Worm (Caenorhabditis elegans) whole organism, late embryonic: ENCODE data around the gene C45G9.2.

Experiments
- C38D4.7 ChIP-seq: fragments of 200-800 bp; sonication (Bioruptor generic); optimal IDR thresholded peaks from 2 replicates; lab custom pipeline; 2018; ENCODE audit warnings: mild to moderate bottlenecking, missing genetic modification characterization, moderate library complexity, missing compliant biosample characterization
- Y22D7AL.16 ChIP-seq: sonication (generic microtip); optimal IDR thresholded peaks from 2 replicates; lab custom pipeline; 2016; ENCODE audit warnings: missing genetic modification characterization, missing compliant biosample characterization
- ahr-1 ChIP-seq: sonication (generic microtip); optimal IDR thresholded peaks from 2 replicates; lab custom pipeline; 2016; ENCODE audit warnings: missing genetic modification characterization, missing compliant biosample characterization
- ceh-14 ChIP-seq: sonication (generic microtip); optimal IDR thresholded peaks from 2 replicates; lab custom pipeline; 2016; ENCODE audit warnings: missing genotype, missing genetic modification characterization, missing compliant biosample characterization
- ceh-18 ChIP-seq: sonication (generic microtip); optimal IDR thresholded peaks from 2 replicates; lab custom pipeline; 2016; ENCODE audit warnings: missing genetic modification characterization, missing compliant biosample characterization
- ceh-2 ChIP-seq: sonication (generic microtip); optimal IDR thresholded peaks from 2 replicates; lab custom pipeline; 2016; ENCODE audit warnings: missing genotype, missing genetic modification characterization, missing compliant biosample characterization
- ceh-24 ChIP-seq: sonication (generic microtip); optimal IDR thresholded peaks from 2 replicates; lab custom pipeline; 2016; ENCODE audit warnings: mild to moderate bottlenecking, missing genetic modification characterization, missing compliant biosample characterization
- ceh-30 ChIP-seq: fragments of 150-350 bp; optimal IDR thresholded peaks from 2 replicates; lab custom pipeline; 2014; ENCODE audit warnings: missing biosample characterization, missing genetic modification characterization
- ceh-48 ChIP-seq: sonication (generic microtip); optimal IDR thresholded peaks from 2 replicates; lab custom pipeline; 2016; ENCODE audit warnings: missing genetic modification characterization, inconsistent platforms, missing compliant biosample characterization
- ceh-6 ChIP-seq: fragments of 200-800 bp; sonication (Bioruptor generic); optimal IDR thresholded peaks from 2 replicates; lab custom pipeline; 2018; ENCODE audit warnings: mild to moderate bottlenecking, missing genetic modification characterization, missing compliant biosample characterization
- ceh-9 ChIP-seq: sonication (generic microtip); optimal IDR thresholded peaks from 2 replicates; lab custom pipeline; 2016; ENCODE audit warnings: mild to moderate bottlenecking, missing genetic modification characterization, inconsistent platforms, missing compliant biosample characterization
- che-1 ChIP-seq: sonication (generic microtip); optimal IDR thresholded peaks from 2 replicates; lab custom pipeline; 2016; ENCODE audit warnings: mild to moderate bottlenecking, missing genetic modification characterization, missing compliant biosample characterization
- elt-2 ChIP-seq: sonication (generic microtip); optimal IDR thresholded peaks from 2 replicates; lab custom pipeline; 2016; ENCODE audit warnings: missing genetic modification reagents, missing genetic modification characterization, missing compliant biosample characterization
- ets-4 ChIP-seq: sonication (generic microtip); optimal IDR thresholded peaks from 2 replicates; lab custom pipeline; 2016; ENCODE audit warnings: missing genetic modification characterization, missing compliant biosample characterization
- eyg-1 ChIP-seq: sonication (generic microtip); optimal IDR thresholded peaks from 2 replicates; lab custom pipeline; 2016; ENCODE audit warnings: missing genotype, missing genetic modification characterization, missing compliant biosample characterization
- fax-1 ChIP-seq: sonication (generic microtip); optimal IDR thresholded peaks from 2 replicates; lab custom pipeline; 2016; ENCODE audit warnings: missing genotype, missing genetic modification characterization, missing compliant biosample characterization
- fkh-10 ChIP-seq: fragments of 150-350 bp; optimal IDR thresholded peaks from 2 replicates; lab custom pipeline; 2014; ENCODE audit warnings: missing biosample characterization, missing genetic modification reagents, missing genetic modification characterization
- fkh-6 ChIP-seq: sonication (generic microtip); optimal IDR thresholded peaks from 2 replicates; lab custom pipeline; 2016; ENCODE audit warnings: missing genetic modification characterization, missing compliant biosample characterization
- hlh-13 ChIP-seq: fragments of 200-800 bp; sonication (Bioruptor generic); optimal IDR thresholded peaks from 2 replicates; lab custom pipeline; 2018; ENCODE audit warnings: mild to moderate bottlenecking, missing genetic modification characterization, missing compliant biosample characterization
- hlh-6 ChIP-seq: sonication (generic microtip); optimal IDR thresholded peaks from 2 replicates; lab custom pipeline; 2016; ENCODE audit warnings: missing genotype, missing genetic modification characterization, missing compliant biosample characterization
- lim-6 ChIP-seq: sonication (generic microtip); optimal IDR thresholded peaks from 2 replicates; lab custom pipeline; 2016; ENCODE audit warnings: missing genetic modification characterization, missing compliant biosample characterization
- lin-11 ChIP-seq: fragments of 200-800 bp; sonication (Bioruptor generic); optimal IDR thresholded peaks from 2 replicates; lab custom pipeline; 2018; ENCODE audit warnings: mild to moderate bottlenecking, missing genetic modification characterization, missing compliant biosample characterization
- mec-3 ChIP-seq: sonication (generic microtip); optimal IDR thresholded peaks from 2 replicates; lab custom pipeline; 2016; ENCODE audit warnings: borderline replicate concordance, missing genetic modification characterization, missing compliant biosample characterization
- nfya-1 ChIP-seq: sonication (generic microtip); optimal IDR thresholded peaks from 2 replicates; lab custom pipeline; 2017; ENCODE audit warnings: missing genetic modification characterization, mild to moderate bottlenecking, missing compliant biosample characterization, antibody characterized with exemption, moderate library complexity
- nhr-11 ChIP-seq: fragments of 150-350 bp; optimal IDR thresholded peaks from 2 replicates; lab custom pipeline; 2014; ENCODE audit warnings: missing biosample characterization, missing genetic modification characterization
- nhr-232 ChIP-seq: sonication (generic microtip); optimal IDR thresholded peaks from 2 replicates; lab custom pipeline; 2016; ENCODE audit warnings: missing genetic modification characterization, missing compliant biosample characterization
- pat-9 ChIP-seq: fragments of 200-800 bp; sonication (Bioruptor generic); optimal IDR thresholded peaks from 2 replicates; lab custom pipeline; 2018; ENCODE audit warnings: mild to moderate bottlenecking, missing genetic modification characterization, moderate library complexity, missing compliant biosample characterization
- pax-1 ChIP-seq: fragments of 150-350 bp; optimal IDR thresholded peaks from 2 replicates; lab custom pipeline; 2014; ENCODE audit warnings: missing biosample characterization, missing genetic modification characterization
- pha-2 ChIP-seq: sonication (generic microtip); optimal IDR thresholded peaks from 2 replicates; lab custom pipeline; 2017; ENCODE audit warnings: mild to moderate bottlenecking, missing genetic modification characterization, missing compliant biosample characterization
- pqm-1 ChIP-seq: sonication (generic microtip); optimal IDR thresholded peaks from 2 replicates; lab custom pipeline; 2016; ENCODE audit warnings: missing genetic modification characterization, missing compliant biosample characterization
- ref-2 ChIP-seq: sonication (generic microtip); optimal IDR thresholded peaks from 2 replicates; lab custom pipeline; 2016; ENCODE audit warnings: missing genetic modification characterization, missing compliant biosample characterization
- sox-2 ChIP-seq: fragments of 200-800 bp; sonication (Bioruptor generic); IDR thresholded peaks from 2 replicates; pipeline ENCODE4 v1.3.6; 2022; ENCODE audit warnings: missing genetic modification reagents, missing genetic modification characterization, missing compliant biosample characterization
- syd-9 ChIP-seq: sonication (generic microtip); optimal IDR thresholded peaks from 2 replicates; lab custom pipeline; 2016; ENCODE audit warnings: mild to moderate bottlenecking, missing genetic modification characterization, moderate library complexity, missing compliant biosample characterization
- tbx-2 ChIP-seq: sonication (generic microtip); optimal IDR thresholded peaks from 2 replicates; lab custom pipeline; 2016; ENCODE audit warnings: missing genetic modification characterization, missing compliant biosample characterization
- unc-42 ChIP-seq: sonication (generic microtip); optimal IDR thresholded peaks from 2 replicates; lab custom pipeline; 2016; ENCODE audit warnings: missing genotype, missing genetic modification characterization, missing compliant biosample characterization
- unc-55 ChIP-seq: sonication (generic microtip); optimal IDR thresholded peaks from 2 replicates; lab custom pipeline; 2017; ENCODE audit warnings: missing biosample characterization, missing genetic modification reagents, missing genetic modification characterization
- unc-86 ChIP-seq: sonication (generic microtip); optimal IDR thresholded peaks from 2 replicates; lab custom pipeline; 2016; ENCODE audit warnings: missing genetic modification characterization, missing compliant biosample characterization

Gene C45G9.2

DNA sequence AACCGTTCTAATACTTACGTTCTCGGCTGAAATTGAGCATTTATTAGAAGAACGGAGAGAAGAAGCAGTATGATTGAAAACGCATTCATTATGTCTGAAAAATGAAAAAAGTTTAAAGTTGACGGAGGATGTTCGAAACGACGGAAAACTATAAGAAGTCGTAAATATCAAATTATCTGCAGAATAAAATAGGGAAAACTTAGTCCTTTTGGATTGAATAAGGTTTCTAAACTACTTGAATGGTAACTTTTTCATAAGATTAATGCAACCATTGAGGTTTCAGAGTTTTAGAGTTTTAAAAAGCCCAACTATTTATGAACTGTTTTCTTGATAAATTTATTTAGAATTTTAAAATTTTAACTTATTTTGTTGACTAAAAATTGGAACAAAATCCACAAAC lies 2.6 kb downstream of the C45G9.2 start, which contains the start of gene C45G9.12:
C45G9.12 (minus strand) TSS at position 101 of the 400 bp plus-strand sequence.
- no peak for TF ChIP-seq hlh-6

- TF ChIP-seq ceh-30 (tag; lab: Kevin White, UChicago) = no peak
- no peak for TF ChIP-seq unc-86 (tag; lab: Kevin White, UChicago)
Observed at ce11 chrIII:5074398-5074797, 5.5 kb downstream of the C45G9.2 start, which contains the start of gene ttbk-6. TSS of gene ttbk-6 (plus strand) at chrIII:5074698.

ce11 chrIII:5076569-5076968 lies 7.7 kb downstream of the C45G9.2 start:
- TF ChIP-seq ahr-1 (tag; lab: Kevin White, UChicago) = no peak
- TF ChIP-seq sox-2 (GFP tag; lab: Robert Waterston, UW) = no peak
- TF ChIP-seq nfya-1 (tag; lab: Kevin White, UChicago) = no peak
- no peak for TF ChIP-seq tbx-2 (tag; lab: Kevin White, UChicago)
- no peak for TF ChIP-seq ceh-30 (tag; lab: Kevin White, UChicago)
- no peak for TF ChIP-seq eyg-1
- TF ChIP-seq ceh-48 (tag; lab: Kevin White, UChicago) = no peak
- no peak for TF ChIP-seq fax-1
- TF ChIP-seq ceh-9 (tag; lab: Kevin White, UChicago) = no peak

DNA sequence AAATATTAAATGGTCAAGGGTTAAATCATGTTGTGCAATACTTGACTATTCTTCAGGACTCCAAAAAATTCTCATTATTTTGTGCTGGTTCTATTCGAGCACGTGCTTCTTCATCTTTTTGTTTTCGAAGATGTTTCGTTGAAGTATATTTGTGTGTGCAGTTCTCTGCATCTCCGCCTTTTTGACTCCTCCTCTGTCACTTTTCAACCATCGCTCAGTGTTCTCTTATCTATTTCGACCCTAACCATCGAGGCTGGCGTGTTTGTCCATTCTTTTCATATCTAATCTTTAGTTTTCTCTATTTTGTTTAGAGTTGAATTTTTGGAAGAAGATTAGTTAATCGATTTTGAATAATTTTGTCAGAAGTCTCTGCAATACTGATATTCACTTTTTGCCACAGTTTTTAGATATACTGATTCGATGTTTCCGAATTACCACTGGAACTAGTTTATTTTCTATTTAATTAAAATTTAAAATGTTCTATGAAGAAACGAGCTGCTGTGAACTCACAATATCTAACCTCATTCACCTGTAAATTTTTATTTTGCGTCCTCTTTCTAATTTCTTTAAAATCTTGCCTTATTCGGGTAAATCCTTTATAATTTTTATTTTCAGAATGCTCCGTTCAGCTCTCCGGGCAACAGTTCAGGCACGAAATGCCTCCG lies 8.4 kb downstream of the C45G9.2 start, which contains the start of gene alh-1:
alh-1 (plus strand) TSS at position 615 of the 665 bp plus-strand sequence.
- TF ChIP-seq pat-9 (no peak), elt-2 (peak; percentile 61)

ce11 chrIII:5078062-5078461 lies 9.2 kb downstream of the C45G9.2 start:
- TF ChIP-seq ceh-2 (tag; lab: Kevin White, UChicago) = no peak
- no peak for TF ChIP-seq sox-2 (GFP tag; lab: Robert Waterston, UW)
- no peak for TF ChIP-seq ceh-18 (tag; lab: Kevin White, UChicago)
- peak; percentile 15 for TF ChIP-seq elt-2
- TF ChIP-seq hlh-13 (GFP tag; lab: Kevin White, UChicago) = no peak
- TF ChIP-seq pqm-1 = no peak
- TF ChIP-seq che-1 (tag; lab: Kevin White, UChicago) = no peak
- TF ChIP-seq nhr-11 (tag; lab: Kevin White, UChicago) = no peak

DNA sequence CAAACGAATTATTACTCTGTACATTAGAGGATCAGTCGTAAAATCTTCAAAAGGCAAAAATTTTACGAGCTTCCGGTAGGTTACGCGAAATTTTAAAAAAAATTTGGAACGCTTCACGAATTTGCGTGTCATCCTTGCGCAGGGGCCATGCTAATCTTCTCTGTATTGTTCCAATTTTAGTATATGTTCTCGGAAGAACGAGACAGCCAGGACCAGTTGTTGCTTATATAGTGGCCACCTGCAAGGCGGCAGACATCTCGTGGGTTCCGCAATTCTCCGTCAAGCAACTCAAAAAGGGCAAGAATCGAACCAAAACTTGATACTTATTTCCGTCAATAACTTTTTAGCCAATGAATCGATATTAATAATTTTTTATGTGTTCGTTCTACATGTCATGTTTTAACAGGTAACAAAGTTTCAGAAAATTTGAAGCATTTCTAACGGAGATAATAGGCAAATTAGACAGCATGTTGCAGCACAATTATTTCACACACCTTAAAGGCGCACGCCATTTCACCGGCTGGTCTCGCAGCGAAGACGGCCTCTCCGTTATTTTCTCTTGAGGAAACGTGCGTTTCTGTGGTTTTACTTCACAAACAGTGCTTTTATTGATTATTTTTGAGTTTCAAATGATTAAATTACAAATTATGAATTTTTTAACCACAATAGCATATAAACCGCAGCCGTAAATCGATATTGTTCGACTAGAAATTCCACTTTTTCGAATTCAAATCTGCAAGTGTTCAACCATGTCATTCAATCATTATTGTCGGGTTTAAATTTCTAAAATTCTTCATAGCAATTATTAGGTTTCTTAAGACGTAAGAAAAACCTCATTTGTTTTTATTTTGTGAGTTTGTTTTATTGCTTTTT lies 12.1 kb downstream of the C45G9.2 start:
- TF ChIP-seq pax-1 (tag; lab: Kevin White, UChicago) (no peak), C38D4.7 (GFP tag; lab: Kevin White, UChicago) (peak; percentile 73), unc-86 (tag; lab: Kevin White, UChicago) (peak; percentile 57), nfya-1 (tag; lab: Kevin White, UChicago) (peak; percentile 52), che-1 (tag; lab: Kevin White, UChicago) (peak; percentile 67), ceh-24 (tag; lab: Kevin White, UChicago) (peak; percentile 54), fkh-10 (GFP tag; lab: Kevin White, UChicago) (no peak), ahr-1 (tag; lab: Kevin White, UChicago) (peak; percentile 15), unc-55 (no peak), fax-1 (peak; percentile 54), hlh-6 (peak; percentile 69), mec-3 (tag; lab: Kevin White, UChicago) (no peak), nhr-232 (peak; percentile 57), syd-9 (tag; lab: Kevin White, UChicago) (no peak), lin-11 (peak; percentile 49), ceh-6 (GFP tag; lab: Kevin White, UChicago) (peak; percentile 69), fkh-6 (tag; lab: Kevin White, UChicago) (peak; percentile 78), hlh-13 (GFP tag; lab: Kevin White, UChicago) (peak; percentile 47), ceh-2 (tag; lab: Kevin White, UChicago) (peak; percentile 60), Y22D7AL.16 (tag; lab: Kevin White, UChicago) (peak; percentile 28), ref-2 (tag; lab: Kevin White, UChicago) (peak; percentile 75), unc-42 (tag; lab: Kevin White, UChicago) (peak; percentile 61), pha-2 (tag; lab: Kevin White, UChicago) (peak; percentile 66), pat-9 (peak; percentile 44), tbx-2 (tag; lab: Kevin White, UChicago) (peak; percentile 68), sox-2 (GFP tag; lab: Robert Waterston, UW) (peak; percentile 60), lim-6 (tag; lab: Kevin White, UChicago) (peak; percentile 5), ceh-14 (tag; lab: Kevin White, UChicago) (peak; percentile 82), eyg-1 (no peak), ets-4 (tag; lab: Kevin White, UChicago) (peak; percentile 82)
